Fruit fly (Drosophila melanogaster): ENCODE data around the gene CG6980.
A peak's percentile ranks its signal among the peaks of the same experiment; 100 is the strongest.

Gene CG6980

DNA sequence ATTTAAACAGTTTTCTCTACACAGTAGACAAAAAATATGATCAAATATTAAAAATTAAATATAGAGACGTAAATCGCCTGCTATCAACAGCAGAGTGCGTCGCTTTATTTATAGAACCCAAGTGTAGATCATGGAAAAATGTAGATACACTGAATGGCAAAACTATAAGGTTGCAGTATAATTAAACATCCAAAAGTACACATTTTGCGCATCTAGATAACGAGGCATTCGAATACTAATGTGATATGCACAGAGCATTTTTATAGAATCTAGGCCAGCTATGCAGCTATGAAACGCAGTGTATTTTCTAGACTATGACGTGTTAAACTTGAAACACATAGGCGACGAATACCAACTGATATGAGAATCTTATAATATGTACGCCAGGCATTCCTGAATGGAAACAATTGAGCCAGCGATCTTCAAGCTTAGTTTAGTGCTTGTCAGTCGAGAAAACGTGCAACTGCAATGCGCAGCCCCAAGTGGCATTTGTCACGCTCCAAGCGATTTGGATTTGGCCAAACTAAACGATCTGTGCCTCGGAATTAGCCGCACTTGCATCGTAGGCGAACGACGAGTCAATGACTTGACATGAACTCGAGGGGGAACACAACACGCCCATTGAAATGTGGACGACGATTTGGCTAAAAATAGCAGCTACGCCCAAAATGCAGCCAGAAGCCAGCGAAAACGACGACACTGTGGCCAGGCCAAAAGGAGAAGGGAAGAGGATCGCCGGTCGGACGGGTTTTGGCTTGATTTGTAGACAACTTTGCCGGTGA is 3.6 kb downstream of the CG6980 start (continued):
- TF ChIP-seq hb (GFP tag; IDR thresholded peaks at IDR 0.05; ENCODE audit: partially characterized antibody) = no peak
- peak; percentile 91 for TF ChIP-seq CG5953 (GFP tag; IDR thresholded peaks at IDR 0.05)
- TF ChIP-seq CG6254 (GFP tag; optimal IDR thresholded peaks at IDR 0.05) = no peak
- TF ChIP-seq CG6689 (GFP tag; IDR thresholded peaks at IDR 0.05) = peak; percentile 88
- peak; percentile 88 for TF ChIP-seq esg (GFP tag; conservative IDR thresholded peaks at IDR 0.05)
- TF ChIP-seq Dll (GFP tag; IDR thresholded peaks at IDR 0.05; ENCODE audit: partially characterized antibody) = no peak
- TF ChIP-seq chm (GFP tag; IDR thresholded peaks at IDR 0.05) = peak; percentile 90
- no peak for TF ChIP-seq jigr1 (GFP tag; IDR thresholded peaks at IDR 0.05)
- peak; percentile 73 for TF ChIP-seq NC2β (GFP tag; optimal IDR thresholded peaks at IDR 0.05)
- TF ChIP-seq vnd (GFP tag; IDR thresholded peaks at IDR 0.05; ENCODE audit: partially characterized antibody) = no peak
- TF ChIP-seq CG4730 (GFP tag; IDR thresholded peaks at IDR 0.05) = peak; percentile 85
- TF ChIP-seq CG17186 (GFP tag; optimal IDR thresholded peaks at IDR 0.05) = peak; percentile 33
- peak; percentile 89 for TF ChIP-seq oc (tag; optimal IDR thresholded peaks at IDR 0.05)
- peak; percentile 81 for TF ChIP-seq odd (GFP tag; optimal IDR thresholded peaks at IDR 0.05)
- TF ChIP-seq ind (GFP tag; optimal IDR thresholded peaks at IDR 0.05) = peak; percentile 89
- peak; percentile 84 for TF ChIP-seq CG9609 (GFP tag; optimal IDR thresholded peaks at IDR 0.05)
- peak; percentile 78 for TF ChIP-seq corto (GFP tag; optimal IDR thresholded peaks at IDR 0.05)
- peak; percentile 50; the same call in 1 of the 2 replicates for TF ChIP-seq ro (GFP tag; IDR thresholded peaks at IDR 0.05)
- peak; percentile 72; the same call in 2 of the 3 replicates for TF ChIP-seq sr (GFP tag; IDR thresholded peaks at IDR 0.05)
- no peak for TF ChIP-seq chinmo (GFP tag; IDR thresholded peaks at IDR 0.05; ENCODE audit: partially characterized antibody)
- peak; percentile 76; the same call in 2 of the 3 replicates for TF ChIP-seq CG11560 (tag; IDR thresholded peaks at IDR 0.05)
- TF ChIP-seq CG16863 (GFP tag; optimal IDR thresholded peaks at IDR 0.05) = peak; percentile 85
- TF ChIP-seq CG17385 (GFP tag; optimal IDR thresholded peaks at IDR 0.05) = peak; percentile 89
- TF ChIP-seq trem (tag; optimal IDR thresholded peaks at IDR 0.05) = peak; percentile 27
- TF ChIP-seq fd102C (GFP tag; optimal IDR thresholded peaks at IDR 0.05) = no peak
- TF ChIP-seq C15 (GFP tag; IDR thresholded peaks at IDR 0.05) = peak; percentile 83
- TF ChIP-seq CG3407 (GFP tag; optimal IDR thresholded peaks at IDR 0.05) = peak; percentile 60
- TF ChIP-seq CG1233 (GFP tag; optimal IDR thresholded peaks at IDR 0.05) = peak; percentile 83
- peak; percentile 76 for TF ChIP-seq Atf3 (GFP tag; optimal IDR thresholded peaks at IDR 0.05)
- TF ChIP-seq Chrac-16 (GFP tag; optimal IDR thresholded peaks at IDR 0.05) = peak; percentile 78
- TF ChIP-seq CG8388 (GFP tag; optimal IDR thresholded peaks at IDR 0.05) = peak; percentile 76
- peak; percentile 85 for TF ChIP-seq cwo (GFP tag; optimal IDR thresholded peaks at IDR 0.05)
- TF ChIP-seq wor (GFP tag; IDR thresholded peaks at IDR 0.05) = peak; percentile 74
- TF ChIP-seq CG13424 (tag; optimal IDR thresholded peaks at IDR 0.05) = peak; percentile 90
- TF ChIP-seq rib (GFP tag; IDR thresholded peaks at IDR 0.05) = peak; percentile 83
- TF ChIP-seq HLH54F (GFP tag; optimal IDR thresholded peaks at IDR 0.05) = peak; percentile 92
- peak; percentile 28 for TF ChIP-seq CG31388 (GFP tag; optimal IDR thresholded peaks at IDR 0.05)
- TF ChIP-seq CG16815 (GFP tag; optimal IDR thresholded peaks at IDR 0.05) = peak; percentile 60
- TF ChIP-seq croc (GFP tag; conservative IDR thresholded peaks at IDR 0.05) = peak; percentile 58; the same call in 2 of the 3 replicates
- peak; percentile 73 for TF ChIP-seq D19B (GFP tag; optimal IDR thresholded peaks at IDR 0.05)
- peak; percentile 54 for TF ChIP-seq CG2202 (tag; optimal IDR thresholded peaks at IDR 0.05)
- 0 out of 3 replicates have a peak, but pooled peaks have one; percentile 20 for TF ChIP-seq mld (GFP tag; IDR thresholded peaks at IDR 0.05; ENCODE audit: partially characterized antibody)
- peak; percentile 86 for TF ChIP-seq ERR (GFP tag; optimal IDR thresholded peaks at IDR 0.05)
- TF ChIP-seq Rx (GFP tag; IDR thresholded peaks at IDR 0.05) = peak; percentile 79
- TF ChIP-seq CG17802 (tag; optimal IDR thresholded peaks at IDR 0.05) = peak; percentile 67
- TF ChIP-seq CG12219 (GFP tag; optimal IDR thresholded peaks at IDR 0.05) = peak; percentile 92
- TF ChIP-seq slou (GFP tag; optimal IDR thresholded peaks at IDR 0.05) = peak; percentile 47
- peak; percentile 47; the same call in 1 of the 2 replicates for TF ChIP-seq Lim3 (GFP tag; IDR thresholded peaks at IDR 0.05)
- TF ChIP-seq CG9727 (GFP tag; optimal IDR thresholded peaks at IDR 0.05) = peak; percentile 71

All from whole organism, embryonic.